Worm (Caenorhabditis elegans): ENCODE results near the gene ivns-1.

- TF ChIP-seq ets-4 (GFP tag; optimal IDR thresholded peaks at IDR 0.05) (no peak), F39B2.1 (GFP tag; IDR thresholded peaks at IDR 0.05) (no peak), sea-2 (GFP tag; IDR thresholded peaks at IDR 0.05) (no peak), B0035.1 (tag; optimal IDR thresholded peaks at IDR 0.05) (no peak), nhr-90 (tag; optimal IDR thresholded peaks at IDR 0.05) (no peak)
These were observed 6.8 kb upstream of the ivns-1 start for ce11 chrX:12640961-12641360.
